Worm (Caenorhabditis elegans) whole organism, early embryonic: ENCODE results near the gene F32D8.1.

Experiments
- B0310.2 ChIP-seq: sonication (generic microtip); optimal IDR thresholded peaks from 2 replicates; lab custom pipeline; 2016; ENCODE audit warnings: mild to moderate bottlenecking, missing genetic modification characterization, missing compliant biosample characterization
- F13C5.2 ChIP-seq: sonication (generic microtip); optimal IDR thresholded peaks from 2 replicates; lab custom pipeline; 2017; ENCODE audit warnings: mild to moderate bottlenecking, missing genetic modification characterization, inconsistent platforms, missing compliant biosample characterization
- ama-1 ChIP-seq: fragments of 150-350 bp; optimal IDR thresholded peaks from 2 replicates; lab custom pipeline; 2014

ce11 chrV:10858340-10858739 is 22.3 kb upstream of the F32D8.1 start:
- no peak for TF ChIP-seq B0310.2
- TF ChIP-seq ama-1 (lab: Kevin White, UChicago) = no peak
- no peak for TF ChIP-seq F13C5.2 (tag; lab: Kevin White, UChicago)
